Fruit fly (Drosophila melanogaster): Measurements from ENCODE around the gene TrpRS-m.

TrpRS-m gene

dm6 chr3L:17846169-17846981 lies 3.2 kb upstream of the TrpRS-m start, which contains the start of the genes MED19 and CG7430 (continued):
- TF ChIP-seq Ptx1 (GFP tag; IDR thresholded peaks at IDR 0.05): peak; percentile 17; the same call in 1 of the 2 replicates
- no peak for TF ChIP-seq CG12942 (GFP tag; optimal IDR thresholded peaks at IDR 0.05)
- no peak for TF ChIP-seq disco-r (GFP tag; optimal IDR thresholded peaks at IDR 0.05)
- TF ChIP-seq CG14710 (tag; optimal IDR thresholded peaks at IDR 0.05): peak; percentile 59
- no peak for TF ChIP-seq prd (optimal IDR thresholded peaks at IDR 0.05)
- no peak for TF ChIP-seq prd (GFP tag; IDR thresholded peaks at IDR 0.05)
- peak; percentile 20; the same call in 1 of the 2 replicates for TF ChIP-seq vvl (GFP tag; IDR thresholded peaks at IDR 0.05)
- TF ChIP-seq Hand (GFP tag; optimal IDR thresholded peaks at IDR 0.05): peak; percentile 28
- no peak for TF ChIP-seq CG8388 (GFP tag; optimal IDR thresholded peaks at IDR 0.05)
- TF ChIP-seq Spps (tag; optimal IDR thresholded peaks at IDR 0.05): no peak
- peak; percentile 31 for TF ChIP-seq CG17912 (GFP tag; optimal IDR thresholded peaks at IDR 0.05)
- TF ChIP-seq knrl (GFP tag; IDR thresholded peaks at IDR 0.05; ENCODE audit: partially characterized antibody): peak; percentile 44; the same call in 2 of the 3 replicates
- peak; percentile 26 for TF ChIP-seq CG2712 (tag; optimal IDR thresholded peaks at IDR 0.05)
- TF ChIP-seq CG17186 (GFP tag; optimal IDR thresholded peaks at IDR 0.05): no peak
- no peak for TF ChIP-seq Deaf1 (tag; optimal IDR thresholded peaks at IDR 0.05)
- TF ChIP-seq CG31441 (GFP tag; IDR thresholded peaks at IDR 0.05): peak; percentile 43
- no peak for TF ChIP-seq ssp (GFP tag; IDR thresholded peaks at IDR 0.05)
- peak; percentile 80 for TF ChIP-seq BEAF-32 (GFP tag; optimal IDR thresholded peaks at IDR 0.05)

dm6 chr3L:17846982-17847355 lies 2.6 kb upstream of the TrpRS-m start:
- TF ChIP-seq dmrt11E (tag; optimal IDR thresholded peaks at IDR 0.05) (no peak), Doc3 (GFP tag; IDR thresholded peaks at IDR 0.05; ENCODE audit: partially characterized antibody) (peak; percentile 62; the same call in 2 of the 3 replicates), NFAT (GFP tag; IDR thresholded peaks at IDR 0.05) (peak; percentile 91), CG34376 (GFP tag; optimal IDR thresholded peaks at IDR 0.05) (no peak), CG17829 (tag; optimal IDR thresholded peaks at IDR 0.05) (no peak), tap (tag; optimal IDR thresholded peaks at IDR 0.05) (no peak), CG7928 (GFP tag; optimal IDR thresholded peaks at IDR 0.05) (peak; percentile 88), CG10209 (GFP tag; optimal IDR thresholded peaks at IDR 0.05) (no peak), Dbx (GFP tag; IDR thresholded peaks at IDR 0.05) (peak; percentile 6; the same call in 1 of the 3 replicates), CG2129 (GFP tag; IDR thresholded peaks at IDR 0.05; ENCODE audit: partially characterized antibody) (peak; percentile 54), Sin3A (optimal IDR thresholded peaks at IDR 0.05) (peak; percentile 24), C15 (GFP tag; IDR thresholded peaks at IDR 0.05) (no peak), crp (GFP tag; optimal IDR thresholded peaks at IDR 0.05) (peak in 1 of 2 experiments; percentile 25), Sry-δ (GFP tag; optimal IDR thresholded peaks at IDR 0.05) (peak; percentile 45), CG8290 (GFP tag; optimal IDR thresholded peaks at IDR 0.05) (no peak), CG8290 (tag; optimal IDR thresholded peaks at IDR 0.05) (peak in 1 of 2 experiments; percentile 64), al (GFP tag; IDR thresholded peaks at IDR 0.05) (0 out of 2 replicates have a peak, but pooled peaks have one; percentile 23), wdn (GFP tag; IDR thresholded peaks at IDR 0.05) (0 out of 2 replicates have a peak, but pooled peaks have one; percentile 8), crol (GFP tag; IDR thresholded peaks at IDR 0.05) (peak; percentile 56), fu2 (GFP tag; optimal IDR thresholded peaks at IDR 0.05) (peak; percentile 30), HmgZ (tag; optimal IDR thresholded peaks at IDR 0.05) (peak; percentile 15), Mad (GFP tag; optimal IDR thresholded peaks at IDR 0.05) (no peak), sug (tag; optimal IDR thresholded peaks at IDR 0.05) (peak; percentile 57), sna (GFP tag; IDR thresholded peaks at IDR 0.05; ENCODE audit: partially characterized antibody) (peak; percentile 60), slbo (GFP tag; IDR thresholded peaks at IDR 0.05) (peak; percentile 57; the same call in 1 of the 2 replicates), CG10959 (GFP tag; IDR thresholded peaks at IDR 0.05) (no peak), Scr (GFP tag; IDR thresholded peaks at IDR 0.05; ENCODE audit: partially characterized antibody) (peak; percentile 74), CG6791 (GFP tag; IDR thresholded peaks at IDR 0.05; ENCODE audit: partially characterized antibody) (peak; percentile 87), CG34422 (GFP tag; IDR thresholded peaks at IDR 0.05) (peak; percentile 66), bbx (GFP tag; IDR thresholded peaks at IDR 0.05; ENCODE audit: partially characterized antibody) (peak; percentile 85), unc-4 (GFP tag; IDR thresholded peaks at IDR 0.05; ENCODE audit: partially characterized antibody) (peak; percentile 70)
